Worm (Caenorhabditis elegans): ENCODE measurements around the gene Y75B8A.10.

DNA sequence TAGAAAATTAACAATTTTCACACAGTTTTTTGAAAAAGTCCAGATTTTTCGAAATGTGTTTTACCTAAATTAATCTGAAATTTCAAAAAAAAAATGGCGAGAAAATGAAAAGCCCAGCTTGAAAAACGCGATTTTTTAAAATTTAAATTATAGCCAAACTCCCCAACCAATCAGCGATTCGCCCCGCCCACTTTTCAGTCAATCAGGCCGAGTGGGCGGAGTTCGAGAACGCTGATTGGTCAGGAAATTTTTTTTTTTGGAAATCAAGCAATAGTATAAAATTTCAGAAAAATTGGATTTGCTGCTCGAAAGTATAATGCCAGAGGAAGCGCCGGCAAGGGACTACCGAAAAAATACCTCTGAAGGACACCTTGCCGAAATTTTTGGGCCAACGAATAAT lies 48.7 kb upstream of the Y75B8A.10 start:
- TF ChIP-seq ztf-29 (GFP tag; IDR thresholded peaks at IDR 0.05), result no peak
- no peak for TF ChIP-seq klf-2 (GFP tag; conservative IDR thresholded peaks at IDR 0.05)
- no peak for TF ChIP-seq T22C8.4 (GFP tag; IDR thresholded peaks at IDR 0.05)
- no peak for TF ChIP-seq med-1 (GFP tag; optimal IDR thresholded peaks at IDR 0.05; ENCODE audit: insufficient read depth)
- TF ChIP-seq ref-1 (GFP tag; conservative IDR thresholded peaks at IDR 0.05), result no peak
- no peak for TF ChIP-seq flt-1 (GFP tag; IDR thresholded peaks at IDR 0.05)
- no peak for TF ChIP-seq ztf-23 (GFP tag; IDR thresholded peaks at IDR 0.05)

Measured in whole organism, midembryonic.